Worm (Caenorhabditis elegans) whole organism, young adult: ENCODE data around the gene F59E12.9.

ENCODE experiments used
- B0261.1 ChIP-seq: sonication (generic microtip); optimal IDR thresholded peaks from 2 replicates; lab custom pipeline; 2016; ENCODE audit warnings: mild to moderate bottlenecking, missing genetic modification characterization, moderate library complexity, missing compliant biosample characterization
- B0336.3 ChIP-seq: fragments of 200-800 bp; sonication (Bioruptor generic); IDR thresholded peaks from 2 replicates; pipeline ENCODE4 v1.3.6; 2022; ENCODE audit warnings: missing genetic modification characterization, missing compliant biosample characterization
- C06A6.2 ChIP-seq: fragments of 200-800 bp; sonication (Bioruptor generic); conservative IDR thresholded peaks from 2 replicates; pipeline ENCODE4 v1.3.6; 2022; ENCODE audit warnings: missing genetic modification characterization, missing compliant biosample characterization
- F23B12.7 ChIP-seq: sonication (generic microtip); optimal IDR thresholded peaks from 2 replicates; lab custom pipeline; 2017; ENCODE audit warnings: missing genetic modification characterization, mild to moderate bottlenecking, missing compliant biosample characterization, antibody characterized with exemption, moderate library complexity; ENCODE audit not compliant: insufficient read depth
- F55B11.4 ChIP-seq: sonication (generic microtip); optimal IDR thresholded peaks from 2 replicates; lab custom pipeline; 2016; ENCODE audit warnings: missing compliant biosample characterization, missing genetic modification characterization, borderline replicate concordance; ENCODE audit not compliant: insufficient read depth
- T26A5.8 ChIP-seq: sonication (generic microtip); optimal IDR thresholded peaks from 2 replicates; lab custom pipeline; 2016; ENCODE audit warnings: missing genetic modification characterization, missing compliant biosample characterization
- Y79H2A.3 ChIP-seq: fragments of 200-800 bp; sonication (Bioruptor generic); conservative IDR thresholded peaks from 2 replicates; pipeline ENCODE4 v1.3.6; 2022; ENCODE audit warnings: missing genetic modification reagents, missing genetic modification characterization, missing compliant biosample characterization
- aptf-2 ChIP-seq: fragments of 200-800 bp; sonication (Bioruptor generic); conservative IDR thresholded peaks from 2 replicates; pipeline ENCODE4 v1.3.6; 2022; ENCODE audit warnings: missing genetic modification reagents, missing genetic modification characterization, missing compliant biosample characterization
- athp-1 ChIP-seq: sonication (generic microtip); optimal IDR thresholded peaks from 2 replicates; lab custom pipeline; 2017; ENCODE audit warnings: mild to moderate bottlenecking, missing genetic modification characterization, missing compliant biosample characterization
- bed-1 ChIP-seq: fragments of 200-800 bp; sonication (Bioruptor generic); IDR thresholded peaks from 2 replicates; pipeline ENCODE4 v1.3.6; 2022; ENCODE audit warnings: missing genetic modification reagents, missing genetic modification characterization, missing compliant biosample characterization
- ccch-3 ChIP-seq: fragments of 200-800 bp; sonication (Bioruptor generic); optimal IDR thresholded peaks from 2 replicates; lab custom pipeline; 2018; ENCODE audit warnings: mild to moderate bottlenecking, missing genetic modification characterization, missing compliant biosample characterization
- cebp-2 ChIP-seq: fragments of 200-800 bp; sonication (Bioruptor generic); IDR thresholded peaks from 2 replicates; pipeline ENCODE4 v1.3.6; 2022; ENCODE audit warnings: missing genetic modification characterization, missing compliant biosample characterization
- ceh-27 ChIP-seq: fragments of 200-800 bp; sonication (Bioruptor generic); optimal IDR thresholded peaks from 2 replicates; lab custom pipeline; 2018; ENCODE audit warnings: mild to moderate bottlenecking, missing genetic modification characterization, moderate library complexity, missing compliant biosample characterization
- ceh-58 ChIP-seq: fragments of 200-800 bp; sonication (Bioruptor generic); IDR thresholded peaks from 2 replicates; pipeline ENCODE4 v1.3.6; 2022; ENCODE audit warnings: missing genetic modification characterization, missing compliant biosample characterization
- die-1 ChIP-seq: sonication (generic microtip); optimal IDR thresholded peaks from 2 replicates; lab custom pipeline; 2016; ENCODE audit warnings: missing genotype, mild to moderate bottlenecking, missing genetic modification characterization, missing compliant biosample characterization
- dox-1 ChIP-seq: fragments of 200-800 bp; sonication (Bioruptor generic); IDR thresholded peaks from 2 replicates; pipeline ENCODE4 v1.3.6; 2022; ENCODE audit warnings: missing genetic modification reagents, missing genetic modification characterization, missing compliant biosample characterization
- egl-18 ChIP-seq: fragments of 200-800 bp; sonication (Bioruptor generic); IDR thresholded peaks from 2 replicates; pipeline ENCODE4 v1.3.6; 2022; ENCODE audit warnings: missing genetic modification reagents, missing genetic modification characterization, missing compliant biosample characterization
- egl-44 ChIP-seq: fragments of 200-800 bp; sonication (Bioruptor generic); IDR thresholded peaks from 2 replicates; pipeline ENCODE4 v1.3.6; 2022; ENCODE audit warnings: missing genetic modification reagents, missing genetic modification characterization, missing compliant biosample characterization
- egrh-3 ChIP-seq: fragments of 200-800 bp; sonication (Bioruptor generic); IDR thresholded peaks from 2 replicates; pipeline ENCODE4 v1.3.6; 2022; ENCODE audit warnings: missing genetic modification reagents, missing genetic modification characterization, missing compliant biosample characterization
- ekl-4 ChIP-seq: fragments of 200-800 bp; sonication (Bioruptor generic); IDR thresholded peaks from 2 replicates; pipeline ENCODE4 v1.3.6; 2022; ENCODE audit warnings: missing genetic modification reagents, missing genetic modification characterization, missing compliant biosample characterization
- ets-4 ChIP-seq: fragments of 200-800 bp; sonication (Bioruptor generic); optimal IDR thresholded peaks from 2 replicates; lab custom pipeline; 2018; ENCODE audit warnings: mild to moderate bottlenecking, missing genetic modification characterization, missing compliant biosample characterization
- fkh-3 ChIP-seq: sonication (generic microtip); optimal IDR thresholded peaks from 2 replicates; lab custom pipeline; 2016; ENCODE audit warnings: mild to moderate bottlenecking, missing genetic modification characterization, missing compliant biosample characterization
- hlh-26 ChIP-seq: fragments of 200-800 bp; sonication (Bioruptor generic); conservative IDR thresholded peaks from 2 replicates; pipeline ENCODE4 v1.3.6; 2022; ENCODE audit warnings: missing genetic modification reagents, missing genetic modification characterization, missing compliant biosample characterization
- hmg-20 ChIP-seq: fragments of 200-800 bp; sonication (Bioruptor generic); IDR thresholded peaks from 2 replicates; pipeline ENCODE4 v1.3.6; 2022; ENCODE audit warnings: missing genetic modification reagents, missing genetic modification characterization, missing compliant biosample characterization
- hrde-1 ChIP-seq: sonication (generic microtip); optimal IDR thresholded peaks from 2 replicates; lab custom pipeline; 2016; ENCODE audit warnings: missing genetic modification characterization, mild to moderate bottlenecking, missing compliant biosample characterization, moderate library complexity, missing genotype, missing genetic modification reagents, borderline replicate concordance
- lin-26 ChIP-seq: fragments of 200-800 bp; sonication (Bioruptor generic); IDR thresholded peaks from 2 replicates; pipeline ENCODE4 v1.3.6; 2022; ENCODE audit warnings: missing genetic modification reagents, missing genetic modification characterization, missing compliant biosample characterization
- lin-40 ChIP-seq: sonication (generic microtip); optimal IDR thresholded peaks from 2 replicates; lab custom pipeline; 2016; ENCODE audit warnings: missing genetic modification characterization, mild to moderate bottlenecking, missing compliant biosample characterization, missing genotype, missing genetic modification reagents
- lin-54 ChIP-seq: fragments of 200-800 bp; sonication (Bioruptor generic); optimal IDR thresholded peaks from 2 replicates; lab custom pipeline; 2018; ENCODE audit warnings: mild to moderate bottlenecking, missing genetic modification characterization, missing compliant biosample characterization
- madf-3 ChIP-seq: fragments of 200-800 bp; sonication (Bioruptor generic); IDR thresholded peaks from 2 replicates; pipeline ENCODE4 v1.3.6; 2022; ENCODE audit warnings: missing genetic modification reagents, missing genetic modification characterization, missing compliant biosample characterization
- nfya-1 ChIP-seq: sonication (generic microtip); optimal IDR thresholded peaks from 2 replicates; lab custom pipeline; 2017; ENCODE audit warnings: antibody characterized with exemption, missing compliant biosample characterization, missing genetic modification characterization, borderline replicate concordance; ENCODE audit not compliant: insufficient read depth
- nfyb-1 ChIP-seq: fragments of 200-800 bp; sonication (Bioruptor generic); IDR thresholded peaks from 2 replicates; pipeline ENCODE4 v1.3.6; 2022; ENCODE audit warnings: missing genetic modification reagents, missing genetic modification characterization, missing compliant biosample characterization
- nhr-120 ChIP-seq: fragments of 200-800 bp; sonication (Bioruptor generic); IDR thresholded peaks from 2 replicates; pipeline ENCODE4 v1.3.6; 2022; ENCODE audit warnings: missing genetic modification characterization, missing compliant biosample characterization
- nhr-90 ChIP-seq: sonication (generic microtip); optimal IDR thresholded peaks from 2 replicates; lab custom pipeline; 2016; ENCODE audit warnings: missing genotype, mild to moderate bottlenecking, missing genetic modification characterization, missing compliant biosample characterization
- repo-1 ChIP-seq: sonication (generic microtip); optimal IDR thresholded peaks from 2 replicates; lab custom pipeline; 2017; ENCODE audit warnings: mild to moderate bottlenecking, missing genetic modification characterization, missing compliant biosample characterization
- snpc-1.1 ChIP-seq: sonication (generic microtip); optimal IDR thresholded peaks from 2 replicates; lab custom pipeline; 2017; ENCODE audit warnings: missing genetic modification characterization, mild to moderate bottlenecking, missing compliant biosample characterization, antibody characterized with exemption, moderate library complexity, missing genotype, missing genetic modification reagents; ENCODE audit not compliant: insufficient read depth
- snpc-1.3 ChIP-seq: sonication (generic microtip); optimal IDR thresholded peaks from 2 replicates; lab custom pipeline; 2017; ENCODE audit warnings: missing genetic modification characterization, mild to moderate bottlenecking, missing compliant biosample characterization, antibody characterized with exemption, moderate library complexity, missing genotype, missing genetic modification reagents; ENCODE audit not compliant: insufficient read depth
- somi-1 ChIP-seq: fragments of 200-800 bp; sonication (Bioruptor generic); optimal IDR thresholded peaks from 2 replicates; lab custom pipeline; 2018; ENCODE audit warnings: mild to moderate bottlenecking, missing genetic modification characterization, missing compliant biosample characterization
- tbp1 ChIP-seq: fragments of 200-800 bp; sonication (Bioruptor generic); optimal IDR thresholded peaks from 2 replicates; lab custom pipeline; 2018; ENCODE audit warnings: mild to moderate bottlenecking, missing genetic modification characterization, missing compliant biosample characterization
- tbx-9 ChIP-seq: sonication (generic microtip); optimal IDR thresholded peaks from 2 replicates; lab custom pipeline; 2016; ENCODE audit warnings: borderline replicate concordance, missing genetic modification characterization, inconsistent platforms, missing compliant biosample characterization
- tlf-1 ChIP-seq: fragments of 200-800 bp; sonication (Bioruptor generic); optimal IDR thresholded peaks from 2 replicates; lab custom pipeline; 2018; ENCODE audit warnings: mild to moderate bottlenecking, missing genetic modification characterization, missing compliant biosample characterization
- unc-62 ChIP-seq: fragments of 150-350 bp; optimal IDR thresholded peaks from 2 replicates; lab custom pipeline; 2014; ENCODE audit warnings: missing biosample characterization, missing genetic modification reagents, missing genetic modification characterization
- zfh-2 ChIP-seq: fragments of 200-800 bp; sonication (Bioruptor generic); conservative IDR thresholded peaks from 2 replicates; pipeline ENCODE4 v1.3.6; 2022; ENCODE audit warnings: missing genetic modification reagents, missing genetic modification characterization, missing compliant biosample characterization
- ztf-22 ChIP-seq: fragments of 200-800 bp; sonication (Bioruptor generic); optimal IDR thresholded peaks from 2 replicates; lab custom pipeline; 2018; ENCODE audit warnings: mild to moderate bottlenecking, missing genetic modification characterization, moderate library complexity, missing compliant biosample characterization
- ztf-25 ChIP-seq: fragments of 200-800 bp; sonication (Bioruptor generic); IDR thresholded peaks from 2 replicates; pipeline ENCODE4 v1.3.6; 2022; ENCODE audit warnings: missing genetic modification reagents, missing genetic modification characterization, missing compliant biosample characterization
- ztf-3 ChIP-seq: fragments of 200-800 bp; sonication (Bioruptor generic); optimal IDR thresholded peaks from 2 replicates; lab custom pipeline; 2018; ENCODE audit warnings: mild to moderate bottlenecking, missing genetic modification characterization, missing compliant biosample characterization
- ztf-6 ChIP-seq: fragments of 200-800 bp; sonication (Bioruptor generic); IDR thresholded peaks from 2 replicates; pipeline ENCODE4 v1.3.6; 2022; ENCODE audit warnings: missing genetic modification reagents, missing genetic modification characterization, missing compliant biosample characterization

Gene F59E12.9

ce11 chrII:5661735-5662177, 14.9 kb upstream of the F59E12.9 start (continued):
- peak; percentile 92 for TF ChIP-seq C06A6.2 (GFP tag; lab: Robert Waterston, UW)
- TF ChIP-seq B0261.1 (tag; lab: Kevin White, UChicago) = peak; percentile 55
- peak; percentile 97 for TF ChIP-seq madf-3 (GFP tag; lab: Robert Waterston, UW)
- TF ChIP-seq unc-62 (GFP tag; lab: Kevin White, UChicago) = peak; percentile 48
- peak; percentile 97 for TF ChIP-seq ceh-58
- TF ChIP-seq B0336.3 (GFP tag; lab: Robert Waterston, UW) = peak; percentile 98
- TF ChIP-seq ztf-3 (GFP tag; lab: Kevin White, UChicago) = peak; percentile 94
- TF ChIP-seq ccch-3 (GFP tag; lab: Kevin White, UChicago) = no peak
- TF ChIP-seq F55B11.4 (tag; lab: Kevin White, UChicago) = no peak
- peak; percentile 98; the same call in 1 of the 2 replicates for TF ChIP-seq nhr-120
- no peak for TF ChIP-seq F23B12.7
- TF ChIP-seq ekl-4 (GFP tag; lab: Robert Waterston, UW) = peak; percentile 98
- TF ChIP-seq aptf-2 (GFP tag; lab: Robert Waterston, UW) = peak; percentile 86
- TF ChIP-seq repo-1 = peak; percentile 97
- TF ChIP-seq T26A5.8 (tag; lab: Kevin White, UChicago) = peak; percentile 98
- TF ChIP-seq lin-40 = peak; percentile 88
- TF ChIP-seq lin-26 = peak; percentile 85
- TF ChIP-seq nfya-1 = no peak
- TF ChIP-seq cebp-2 (GFP tag; lab: Robert Waterston, UW) = peak; percentile 100
- TF ChIP-seq hmg-20 (GFP tag; lab: Robert Waterston, UW) = peak; percentile 91
- TF ChIP-seq tlf-1 (GFP tag; lab: Kevin White, UChicago) = peak; percentile 93
- peak; percentile 99 for TF ChIP-seq athp-1
- peak; percentile 90; the same call in 1 of the 2 replicates for TF ChIP-seq egl-44
- peak; percentile 83 for TF ChIP-seq lin-54
- TF ChIP-seq somi-1 = peak; percentile 90
- peak; percentile 91 for TF ChIP-seq egrh-3
- peak; percentile 93 for TF ChIP-seq egl-18 (GFP tag; lab: Robert Waterston, UW)
- TF ChIP-seq hlh-26 (GFP tag; lab: Robert Waterston, UW) = 0 out of 2 replicates have a peak, but pooled peaks have one; percentile 78
- peak; percentile 99 for TF ChIP-seq fkh-3 (tag; lab: Kevin White, UChicago)
- TF ChIP-seq snpc-1.3 (tag; lab: Kevin White, UChicago) = no peak
- TF ChIP-seq die-1 = peak; percentile 77

- peak; percentile 77 for TF ChIP-seq ztf-6
- no peak for TF ChIP-seq snpc-1.1
- peak; percentile 99 for TF ChIP-seq zfh-2 (GFP tag; lab: Robert Waterston, UW)
- TF ChIP-seq ztf-22 (GFP tag; lab: Kevin White, UChicago) = no peak
- TF ChIP-seq ceh-27 (GFP tag; lab: Kevin White, UChicago) = peak; percentile 84
- TF ChIP-seq hrde-1 = no peak
- TF ChIP-seq egl-44 = peak; percentile 81
- no peak for TF ChIP-seq tbx-9
- TF ChIP-seq ets-4 (GFP tag; lab: Kevin White, UChicago) = peak; percentile 49
- TF ChIP-seq ztf-25 (GFP tag; lab: Robert Waterston, UW) = no peak
- peak; percentile 81; the same call in 1 of the 2 replicates for TF ChIP-seq Y79H2A.3
- 0 out of 2 replicates have a peak, but pooled peaks have one; percentile 86 for TF ChIP-seq bed-1
- TF ChIP-seq repo-1 = peak; percentile 65
- TF ChIP-seq dox-1 = peak; percentile 87
- TF ChIP-seq nhr-90 (tag; lab: Kevin White, UChicago) = peak; percentile 6
- peak; percentile 100 for TF ChIP-seq nfyb-1 (GFP tag; lab: Robert Waterston, UW)
- peak; percentile 76 for TF ChIP-seq tbp1
These were observed 14.2 kb upstream of the F59E12.9 start, which contains the start of the genes ift-43 and mdt-26 for ce11 chrII:5660736-5661734. TSS of gene ift-43 (minus strand) at chrII:5660786. TSS of gene mdt-26 (plus strand) at chrII:5661181.
